Worm (Caenorhabditis elegans) whole organism, L3 larva: ENCODE data around the gene srh-55.

Source experiments
- ceh-82 ChIP-seq: fragments of 150-350 bp; optimal IDR thresholded peaks from 2 replicates; lab custom pipeline; 2014; ENCODE audit warnings: missing biosample characterization, missing genetic modification characterization
- elt-2 ChIP-seq: sonication (generic microtip); optimal IDR thresholded peaks from 2 replicates; lab custom pipeline; 2016; ENCODE audit warnings: missing genetic modification reagents, mild to moderate bottlenecking, missing genetic modification characterization, missing compliant biosample characterization
- jun-1 ChIP-seq: fragments of 150-350 bp; optimal IDR thresholded peaks from 2 replicates; lab custom pipeline; 2014; ENCODE audit warnings: missing biosample characterization, missing genetic modification reagents, missing genetic modification characterization
- lin-15B ChIP-seq: fragments of 150-350 bp; optimal IDR thresholded peaks from 2 replicates; lab custom pipeline; 2014; ENCODE audit warnings: missing biosample characterization, missing genetic modification characterization
- lsy-12 ChIP-seq: sonication (generic microtip); optimal IDR thresholded peaks from 2 replicates; lab custom pipeline; 2016; ENCODE audit warnings: mild to moderate bottlenecking, missing genetic modification characterization, missing compliant biosample characterization
- mdl-1 ChIP-seq: fragments of 150-350 bp; optimal IDR thresholded peaks from 2 replicates; lab custom pipeline; 2014; ENCODE audit warnings: missing biosample characterization, missing genetic modification characterization
- nhr-11 ChIP-seq: fragments of 150-350 bp; optimal IDR thresholded peaks from 2 replicates; lab custom pipeline; 2014; ENCODE audit warnings: missing biosample characterization, missing genetic modification characterization
- nhr-43 ChIP-seq: sonication (generic microtip); optimal IDR thresholded peaks from 2 replicates; lab custom pipeline; 2016; ENCODE audit warnings: mild to moderate bottlenecking, missing genetic modification characterization, missing compliant biosample characterization; ENCODE audit not compliant: poor library complexity, severe bottlenecking
- unc-39 ChIP-seq: sonication (generic microtip); optimal IDR thresholded peaks from 4 replicates; lab custom pipeline; 2017; ENCODE audit warnings: missing biosample characterization, missing genetic modification characterization
- zag-1 ChIP-seq: fragments of 150-350 bp; optimal IDR thresholded peaks from 2 replicates; lab custom pipeline; 2014; ENCODE audit warnings: missing biosample characterization, missing genetic modification characterization
- ztf-11 ChIP-seq: fragments of 150-350 bp; optimal IDR thresholded peaks from 2 replicates; lab custom pipeline; 2014; ENCODE audit warnings: missing biosample characterization, missing genetic modification characterization

Gene srh-55

DNA sequence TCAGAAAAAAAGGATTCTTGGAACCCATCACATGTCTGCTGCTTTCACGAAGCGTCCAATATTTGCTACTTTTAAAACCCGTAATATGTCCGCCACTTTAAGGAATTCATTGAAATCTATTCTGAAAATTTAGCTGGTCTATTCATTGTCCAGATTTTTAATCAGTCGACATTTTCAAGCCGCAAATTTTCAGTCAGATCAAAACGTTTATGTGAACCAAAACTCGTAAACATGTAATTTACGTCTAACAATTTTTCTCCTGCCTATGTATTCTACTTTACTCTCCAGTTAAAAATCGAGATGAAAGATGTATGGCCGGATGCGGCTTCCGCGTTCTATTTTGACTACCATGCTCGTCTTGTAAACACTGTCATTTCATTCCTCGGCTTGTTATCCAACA, 44.6 kb downstream of the srh-55 start, which contains the start of gene srw-1:
srw-1 (plus strand) TSS at position 301 of the 400 bp plus-strand sequence.
- TF ChIP-seq nhr-43 (no peak), unc-39 (tag; lab: Kevin White, UChicago) (no peak), elt-2 (peak; percentile 1)

DNA sequence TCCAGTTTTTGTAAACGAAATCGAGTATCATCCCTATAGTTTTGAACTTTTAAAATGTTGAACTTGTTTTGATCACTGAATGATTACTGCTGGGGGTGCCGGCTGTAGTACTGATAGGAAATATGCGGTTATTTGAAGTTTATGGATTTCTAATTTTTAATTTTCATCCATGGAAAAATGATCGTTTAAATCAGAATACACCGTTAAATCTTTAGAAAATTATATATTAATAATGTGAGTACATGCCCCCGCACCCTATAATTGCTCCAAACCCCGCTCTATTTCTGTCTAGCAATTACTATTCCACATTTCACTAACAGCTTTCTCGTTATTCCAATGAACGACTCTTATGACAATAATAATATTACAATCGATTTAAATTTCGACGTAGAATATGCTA, 46.4 kb downstream of the srh-55 start, which contains the start of gene Y75B12B.10:
Y75B12B.10 (plus strand) TSS at position 301 of the 400 bp plus-strand sequence.
- TF ChIP-seq nhr-43 (no peak), zag-1 (tag; lab: Kevin White, UChicago) (no peak), lin-15B (no peak), mdl-1 (tag; lab: Kevin White, UChicago) (no peak), lsy-12 (tag; lab: Kevin White, UChicago) (no peak), ceh-82 (no peak), ztf-11 (tag; lab: Kevin White, UChicago) (no peak), nhr-11 (tag; lab: Kevin White, UChicago) (no peak), jun-1 (no peak)
